Fruit fly (Drosophila melanogaster) whole organism, adult: ENCODE data around the gene CG43407.
A peak's percentile ranks its signal among the peaks of the same experiment; 100 is the strongest.

ENCODE experiments used
- CG11617 ChIP-seq: fragments of 200-800 bp; sonication (Bioruptor generic); optimal IDR thresholded peaks from 2 replicates; lab custom pipeline; 2017; ENCODE audit warnings: mild to moderate bottlenecking, missing biosample characterization, missing genetic modification reagents, missing genetic modification characterization
- CG12768 ChIP-seq: fragments of 200-800 bp; sonication (Bioruptor generic); optimal IDR thresholded peaks from 2 replicates; lab custom pipeline; 2017; ENCODE audit warnings: missing biosample characterization, missing genetic modification characterization, mild to moderate bottlenecking, moderate library complexity, missing genetic modification reagents
- CG14711 ChIP-seq: fragments of 200-800 bp; sonication (Bioruptor generic); optimal IDR thresholded peaks from 2 replicates; lab custom pipeline; 2018; ENCODE audit warnings: missing biosample characterization, mild to moderate bottlenecking, missing genetic modification characterization, moderate library complexity
- CG1620 ChIP-seq: fragments of 200-800 bp; sonication (Bioruptor generic); optimal IDR thresholded peaks from 2 replicates; lab custom pipeline; 2016; ENCODE audit warnings: missing biosample characterization, missing genetic modification characterization
- CG33017 ChIP-seq: fragments of 200-800 bp; sonication (Bioruptor generic); optimal IDR thresholded peaks from 2 replicates; lab custom pipeline; 2018; ENCODE audit warnings: missing biosample characterization, mild to moderate bottlenecking, missing genetic modification characterization, moderate library complexity
- CG5204 ChIP-seq: fragments of 200-800 bp; sonication (Bioruptor generic); optimal IDR thresholded peaks from 2 replicates; lab custom pipeline; 2016; ENCODE audit warnings: missing biosample characterization, missing genetic modification characterization
- CG7045 ChIP-seq: fragments of 200-800 bp; sonication (Bioruptor generic); optimal IDR thresholded peaks from 2 replicates; lab custom pipeline; 2017; ENCODE audit warnings: missing biosample characterization, mild to moderate bottlenecking, missing genetic modification characterization
- CG7101 ChIP-seq: fragments of 200-800 bp; sonication (Bioruptor generic); optimal IDR thresholded peaks from 2 replicates; lab custom pipeline; 2018; ENCODE audit warnings: missing biosample characterization, mild to moderate bottlenecking, missing genetic modification characterization, moderate library complexity
- Clk ChIP-seq: fragments of 200-800 bp; sonication (Bioruptor generic); optimal IDR thresholded peaks from 2 replicates; lab custom pipeline; 2017; ENCODE audit warnings: missing biosample characterization, missing genetic modification characterization
- Crg-1 ChIP-seq: fragments of 200-800 bp; sonication (Bioruptor generic); optimal IDR thresholded peaks from 2 replicates; lab custom pipeline; 2016; ENCODE audit warnings: missing biosample characterization, missing genetic modification characterization
- Hr96 ChIP-seq: fragments of 200-800 bp; sonication (Bioruptor generic); optimal IDR thresholded peaks from 2 replicates; lab custom pipeline; 2016; ENCODE audit warnings: missing biosample characterization, missing genetic modification characterization
- Mnt ChIP-seq: fragments of 200-800 bp; sonication (Bioruptor generic); optimal IDR thresholded peaks from 2 replicates; lab custom pipeline; 2016; ENCODE audit warnings: missing biosample characterization, mild to moderate bottlenecking, missing genetic modification characterization
- bab1 ChIP-seq: fragments of 200-800 bp; sonication (Bioruptor generic); optimal IDR thresholded peaks from 3 replicates; lab custom pipeline; 2019; ENCODE audit warnings: missing biosample characterization, mild to moderate bottlenecking, missing genetic modification characterization, moderate library complexity
- cic ChIP-seq: fragments of 200-800 bp; sonication (Bioruptor generic); optimal IDR thresholded peaks from 2 replicates; lab custom pipeline; 2017; ENCODE audit warnings: missing biosample characterization, mild to moderate bottlenecking, missing genetic modification characterization, moderate library complexity
- cnc ChIP-seq, 2 experiments: fragments of >200 bp; optimal IDR thresholded peaks; 2 replicates each; lab custom pipeline; 2017
- kay ChIP-seq: fragments of 200-800 bp; sonication (Bioruptor generic); peaks from one replicate; lab custom pipeline; 2016; ENCODE audit warnings: missing biosample characterization, missing genetic modification characterization, borderline replicate concordance
- ovo ChIP-seq: fragments of 200-800 bp; sonication (Bioruptor generic); optimal IDR thresholded peaks from 2 replicates; lab custom pipeline; 2016; ENCODE audit warnings: missing biosample characterization, missing genetic modification characterization
- pad ChIP-seq: fragments of 200-800 bp; sonication (Bioruptor generic); optimal IDR thresholded peaks from 3 replicates; lab custom pipeline; 2017; ENCODE audit warnings: missing biosample characterization, missing genetic modification characterization, mild to moderate bottlenecking, moderate library complexity, missing genetic modification reagents
- tj ChIP-seq: fragments of 200-800 bp; sonication (Bioruptor generic); optimal IDR thresholded peaks from 3 replicates; lab custom pipeline; 2017; ENCODE audit warnings: missing biosample characterization, mild to moderate bottlenecking, missing genetic modification characterization, moderate library complexity
- toe ChIP-seq: fragments of 200-800 bp; sonication (Bioruptor generic); optimal IDR thresholded peaks from 2 replicates; lab custom pipeline; 2016; ENCODE audit warnings: missing biosample characterization, missing genetic modification characterization

The CG43407 gene

dm6 chr3L:19018440-19018839, 34.7 kb downstream of the CG43407 start:
- TF ChIP-seq cic (no peak), tj (peak; percentile 12)

- TF ChIP-seq CG33017 (tag; lab: Kevin White, UChicago) (no peak), CG1620 (no peak), ovo (GFP tag; lab: Kevin White, UChicago) (no peak), CG11617 (GFP tag; lab: Kevin White, UChicago) (no peak), tj (no peak), Crg-1 (GFP tag; lab: Kevin White, UChicago) (no peak), CG14711 (no peak), cnc (optimal IDR thresholded peaks at IDR 0.05; lab: Kevin White, UChicago) (no peak), Hr96 (GFP tag; lab: Kevin White, UChicago) (no peak), bab1 (GFP tag; lab: Kevin White, UChicago) (no peak), Clk (no peak), Mnt (GFP tag; lab: Kevin White, UChicago) (no peak), CG7045 (GFP tag; lab: Kevin White, UChicago) (no peak), CG7101 (tag; lab: Kevin White, UChicago) (no peak), CG12768 (no peak), toe (GFP tag; lab: Kevin White, UChicago) (no peak), CG5204 (no peak), kay (GFP tag; lab: Kevin White, UChicago) (no peak), pad (GFP tag; lab: Kevin White, UChicago) (no peak), cic (no peak)
Observed at dm6 chr3L:19016805-19017161, 36.4 kb downstream of the CG43407 start.

DNA sequence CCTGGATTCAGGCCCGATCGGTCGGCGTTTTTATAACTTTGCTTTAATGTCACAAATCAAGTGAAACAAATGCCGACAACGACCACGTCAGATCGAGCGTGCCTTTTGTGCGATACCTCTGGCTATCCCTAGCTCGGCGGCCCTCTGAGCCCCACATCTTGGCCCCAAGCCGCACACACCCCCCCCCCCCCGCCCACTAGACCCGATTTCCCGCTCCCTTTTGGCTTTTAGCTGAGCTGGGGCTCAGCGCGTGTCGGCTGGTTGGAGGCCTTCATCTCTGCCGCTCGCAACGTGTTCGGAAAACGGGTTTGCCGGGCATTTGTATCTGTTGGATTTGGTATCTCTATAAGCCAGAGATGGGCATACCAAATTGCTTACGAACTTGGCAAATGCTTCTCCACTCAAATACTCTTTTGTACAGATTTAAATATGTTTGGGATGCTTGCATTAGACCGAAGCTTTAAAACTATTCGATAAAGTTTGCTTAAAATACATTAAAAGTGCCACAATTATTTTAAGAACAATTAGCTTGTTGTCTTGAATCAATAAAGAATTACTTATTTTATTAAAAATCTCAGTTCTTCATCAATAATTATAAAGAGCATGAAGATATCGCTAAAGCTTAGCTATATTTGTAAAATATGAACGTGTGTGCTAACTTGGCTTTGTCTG, 36.9 kb downstream of the CG43407 start:
- TF ChIP-seq kay (GFP tag; lab: Kevin White, UChicago) (no peak), cnc (optimal IDR thresholded peaks at IDR 0.05; lab: Kevin White, UChicago) (no peak), ovo (GFP tag; lab: Kevin White, UChicago) (no peak), CG7101 (tag; lab: Kevin White, UChicago) (no peak), bab1 (GFP tag; lab: Kevin White, UChicago) (no peak), CG33017 (tag; lab: Kevin White, UChicago) (no peak), cic (no peak), CG11617 (GFP tag; lab: Kevin White, UChicago) (no peak), toe (GFP tag; lab: Kevin White, UChicago) (no peak), CG1620 (no peak), tj (no peak), CG5204 (no peak)

DNA sequence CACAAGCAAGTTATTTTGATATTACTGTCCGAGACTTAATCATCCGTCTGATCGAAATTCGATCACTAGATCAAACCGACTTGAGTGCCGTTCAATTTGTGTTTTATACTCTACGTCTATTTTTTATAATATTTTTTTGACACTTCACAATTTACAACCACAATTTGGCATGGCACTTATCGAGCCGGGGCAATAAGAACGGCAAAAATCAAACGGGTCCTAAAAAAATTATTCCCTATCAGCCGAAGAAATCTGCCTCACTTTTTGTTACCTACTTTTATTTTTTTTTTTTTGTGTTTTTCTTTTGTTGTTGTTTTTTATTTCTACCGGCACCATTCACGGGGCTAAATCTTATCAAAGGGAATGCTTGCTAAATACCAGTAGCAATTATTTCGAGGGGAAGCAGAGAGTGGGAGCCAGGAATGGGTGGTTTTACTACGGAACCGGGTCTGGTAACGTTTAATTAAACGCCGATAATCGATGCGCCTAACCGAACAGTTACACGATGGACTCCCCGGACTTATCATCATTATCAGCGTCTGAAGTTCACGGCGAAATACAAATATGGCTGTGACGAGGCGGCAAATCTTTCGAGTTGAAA, 37.6 kb downstream of the CG43407 start:
- TF ChIP-seq Hr96 (GFP tag; lab: Kevin White, UChicago) (peak; percentile 33), Clk (no peak), toe (GFP tag; lab: Kevin White, UChicago) (no peak), bab1 (GFP tag; lab: Kevin White, UChicago) (no peak), cnc (optimal IDR thresholded peaks at IDR 0.05; lab: Kevin White, UChicago) (no peak), CG7045 (GFP tag; lab: Kevin White, UChicago) (peak; percentile 23), CG12768 (peak; percentile 49), Mnt (GFP tag; lab: Kevin White, UChicago) (peak; percentile 17), CG33017 (tag; lab: Kevin White, UChicago) (no peak), cic (peak; percentile 97), tj (no peak), CG7101 (tag; lab: Kevin White, UChicago) (no peak), ovo (GFP tag; lab: Kevin White, UChicago) (no peak), CG14711 (no peak), Crg-1 (GFP tag; lab: Kevin White, UChicago) (no peak), kay (GFP tag; lab: Kevin White, UChicago) (peak; percentile 93), CG5204 (no peak), CG1620 (no peak), pad (GFP tag; lab: Kevin White, UChicago) (no peak), CG11617 (GFP tag; lab: Kevin White, UChicago) (no peak)

dm6 chr3L:19014802-19015201, 38.4 kb downstream of the CG43407 start:
- TF ChIP-seq ovo (GFP tag; lab: Kevin White, UChicago), result no peak
- no peak for TF ChIP-seq CG11617 (GFP tag; lab: Kevin White, UChicago)
- no peak for TF ChIP-seq CG7101 (tag; lab: Kevin White, UChicago)
- TF ChIP-seq Crg-1 (GFP tag; lab: Kevin White, UChicago), result no peak
- TF ChIP-seq cic, result no peak
- TF ChIP-seq CG1620, result no peak

- TF ChIP-seq toe (GFP tag; lab: Kevin White, UChicago) (no peak), tj (no peak), CG1620 (no peak), cnc (optimal IDR thresholded peaks at IDR 0.05; lab: Kevin White, UChicago) (no peak), kay (GFP tag; lab: Kevin White, UChicago) (no peak), CG7101 (tag; lab: Kevin White, UChicago) (no peak), Clk (no peak), Mnt (GFP tag; lab: Kevin White, UChicago) (no peak), cic (no peak), bab1 (GFP tag; lab: Kevin White, UChicago) (no peak), ovo (GFP tag; lab: Kevin White, UChicago) (no peak), Crg-1 (GFP tag; lab: Kevin White, UChicago) (no peak), CG5204 (no peak), CG7045 (GFP tag; lab: Kevin White, UChicago) (no peak), CG14711 (no peak), CG33017 (tag; lab: Kevin White, UChicago) (no peak), pad (GFP tag; lab: Kevin White, UChicago) (no peak), Hr96 (GFP tag; lab: Kevin White, UChicago) (no peak)
Observed at dm6 chr3L:19014090-19014489, 39.1 kb downstream of the CG43407 start.
